Fruit fly (Drosophila melanogaster) whole organism, wandering third instar larva: ENCODE measurements around the gene CG4066.
A peak's percentile ranks its signal among the peaks of the same experiment; 100 is the strongest.

Experiments
- Abd-B ChIP-seq: fragments of >200 bp; optimal IDR thresholded peaks from 2 replicates; lab custom pipeline; 2017; ENCODE audit warnings: missing biosample characterization, missing genetic modification characterization
- CG9705 ChIP-seq: fragments of 200-800 bp; sonication (Bioruptor generic); optimal IDR thresholded peaks from 2 replicates; lab custom pipeline; 2018; ENCODE audit warnings: missing biosample characterization, mild to moderate bottlenecking, missing genetic modification characterization
- CrebA ChIP-seq: fragments of 200-800 bp; sonication (Bioruptor generic); optimal IDR thresholded peaks from 2 replicates; lab custom pipeline; 2016; ENCODE audit warnings: missing biosample characterization, mild to moderate bottlenecking, missing genetic modification characterization, borderline replicate concordance
- Dfd ChIP-seq: fragments of >200 bp; optimal IDR thresholded peaks from 2 replicates; lab custom pipeline; 2017; ENCODE audit warnings: missing biosample characterization, missing genetic modification characterization
- Dif ChIP-seq: fragments of 200-275, 200-300 bp; sonication (Bioruptor generic); optimal IDR thresholded peaks from 2 replicates; lab custom pipeline; 2018; ENCODE audit warnings: missing biosample characterization, missing genetic modification characterization; ENCODE audit not compliant: partially characterized antibody
- GATAd ChIP-seq: sonication (Bioruptor generic); optimal IDR thresholded peaks from 2 replicates; lab custom pipeline; 2016; ENCODE audit warnings: missing biosample characterization, missing genetic modification characterization
- Hnf4 ChIP-seq: fragments of 200-800 bp; sonication (Bioruptor generic); optimal IDR thresholded peaks from 2 replicates; lab custom pipeline; 2016; ENCODE audit warnings: missing biosample characterization, mild to moderate bottlenecking, missing genetic modification characterization
- Jra ChIP-seq: sonication (Bioruptor generic); optimal IDR thresholded peaks from 2 replicates; lab custom pipeline; 2016; ENCODE audit warnings: missing biosample characterization, missing genetic modification characterization
- Mio ChIP-seq: sonication (Bioruptor generic); optimal IDR thresholded peaks from 2 replicates; lab custom pipeline; 2016; ENCODE audit warnings: missing biosample characterization, missing genetic modification characterization
- Myc ChIP-seq: fragments of >200 bp; optimal IDR thresholded peaks from 2 replicates; lab custom pipeline; 2017
- Rel ChIP-seq, 2 experiments: fragments of 200-800 bp; sonication (Bioruptor generic) in 1 of 2; optimal IDR thresholded peaks; 2 replicates in 1 of 2; 3 replicates in 1 of 2; lab custom pipeline; 2016 to 2019; ENCODE audit warnings: mild to moderate bottlenecking in 2 of 2, missing biosample characterization in 2 of 2, missing genetic modification characterization in 2 of 2, moderate library complexity in 1 of 2
- Sp1 ChIP-seq: fragments of 200-800 bp; sonication (Bioruptor generic); optimal IDR thresholded peaks from 3 replicates; lab custom pipeline; 2019; ENCODE audit warnings: missing biosample characterization, mild to moderate bottlenecking, missing genetic modification characterization, moderate library complexity
- Vsx2 ChIP-seq: fragments of 200-300, 225-300 bp; sonication (Bioruptor generic); optimal IDR thresholded peaks from 2 replicates; lab custom pipeline; 2018; ENCODE audit warnings: missing biosample characterization, missing genetic modification characterization; ENCODE audit not compliant: partially characterized antibody
- br ChIP-seq: fragments of 200-800 bp; sonication (Bioruptor generic); optimal IDR thresholded peaks from 2 replicates; lab custom pipeline; 2016; ENCODE audit warnings: missing biosample characterization, missing genetic modification characterization
- dl ChIP-seq, 2 experiments: fragments of 175-275, 200-275 bp in 1 of 2; fragments of 200-275 bp in 1 of 2; sonication (Bioruptor generic); optimal IDR thresholded peaks; lab custom pipeline; 2018; ENCODE audit warnings: mild to moderate bottlenecking in 2 of 2, missing biosample characterization in 2 of 2, missing genetic modification characterization in 2 of 2, moderate library complexity in 2 of 2; ENCODE audit not compliant: partially characterized antibody in 2 of 2, insufficient read depth in 1 of 2
- dmrt93B ChIP-seq: fragments of 200-800 bp; sonication (Bioruptor generic); optimal IDR thresholded peaks from 2 replicates; lab custom pipeline; 2018; ENCODE audit warnings: missing biosample characterization, mild to moderate bottlenecking, missing genetic modification characterization
- dsf ChIP-seq: sonication (Bioruptor generic); optimal IDR thresholded peaks from 2 replicates; lab custom pipeline; 2016; ENCODE audit warnings: missing biosample characterization, missing genetic modification characterization, borderline replicate concordance
- ey ChIP-seq: fragments of 200-800 bp; sonication (Bioruptor generic); optimal IDR thresholded peaks from 2 replicates; lab custom pipeline; 2016; ENCODE audit warnings: missing biosample characterization, missing genetic modification characterization
- fru ChIP-seq: fragments of 200-800 bp; sonication (Bioruptor generic); optimal IDR thresholded peaks from 3 replicates; lab custom pipeline; 2016; ENCODE audit warnings: missing biosample characterization, mild to moderate bottlenecking, missing genetic modification characterization
- h ChIP-seq: fragments of 200-800 bp; sonication (Bioruptor generic); optimal IDR thresholded peaks from 3 replicates; lab custom pipeline; 2016; ENCODE audit warnings: missing biosample characterization, mild to moderate bottlenecking, missing genetic modification characterization
- jim ChIP-seq: fragments of 175-275, 200-325 bp; sonication (Bioruptor generic); optimal IDR thresholded peaks from 2 replicates; lab custom pipeline; 2016; ENCODE audit warnings: missing biosample characterization, mild to moderate bottlenecking, missing genetic modification characterization
- lola ChIP-seq: fragments of >200 bp; optimal IDR thresholded peaks from 2 replicates; lab custom pipeline; 2017; ENCODE audit warnings: missing biosample characterization, missing genetic modification characterization
- psq ChIP-seq: fragments of 200-800 bp; sonication (Bioruptor generic); optimal IDR thresholded peaks from 3 replicates; lab custom pipeline; 2017; ENCODE audit warnings: missing biosample characterization, mild to moderate bottlenecking, missing genetic modification characterization, moderate library complexity
- rgr ChIP-seq: fragments of 200-800 bp; sonication (Bioruptor generic); optimal IDR thresholded peaks from 3 replicates; lab custom pipeline; 2016; ENCODE audit warnings: missing biosample characterization, mild to moderate bottlenecking, missing genetic modification characterization
- sv ChIP-seq: fragments of 200-800 bp; sonication (Bioruptor generic); optimal IDR thresholded peaks from 3 replicates; lab custom pipeline; 2016; ENCODE audit warnings: missing biosample characterization, missing genetic modification characterization
- tai ChIP-seq: sonication (Bioruptor generic); optimal IDR thresholded peaks from 2 replicates; lab custom pipeline; 2016; ENCODE audit warnings: missing biosample characterization, missing genetic modification characterization
- woc ChIP-seq: sonication (Bioruptor generic); optimal IDR thresholded peaks from 2 replicates; lab custom pipeline; 2016; ENCODE audit warnings: missing biosample characterization, mild to moderate bottlenecking, missing genetic modification characterization

CG4066 gene

dm6 chr3R:12316420-12316819, 5.3 kb downstream of the CG4066 start:
- no peak for TF ChIP-seq Rel (GFP tag; optimal IDR thresholded peaks at IDR 0.05; lab: Kevin White, UChicago)
- no peak for TF ChIP-seq Rel (tag; optimal IDR thresholded peaks at IDR 0.05; lab: Kevin White, UChicago)
- TF ChIP-seq jim (GFP tag; lab: Kevin White, UChicago): no peak

dm6 chr3R:12317325-12317724, 6.2 kb downstream of the CG4066 start:
- TF ChIP-seq CG9705 (GFP tag; lab: Kevin White, UChicago) (no peak), Hnf4 (GFP tag; lab: Kevin White, UChicago) (no peak), dl (GFP tag; optimal IDR thresholded peaks at IDR 0.05; lab: Kevin White, UChicago; ENCODE audit: insufficient read depth in 1 of 2, partially characterized antibody in 2 of 2) (no peak), Rel (GFP tag; optimal IDR thresholded peaks at IDR 0.05; lab: Kevin White, UChicago) (no peak), Rel (tag; optimal IDR thresholded peaks at IDR 0.05; lab: Kevin White, UChicago) (peak; percentile 92), Vsx2 (GFP tag; lab: Kevin White, UChicago) (no peak)

dm6 chr3R:12323221-12323620, 12.1 kb downstream of the CG4066 start, which contains the start of gene CG10013:
Gene CG10013 (plus strand): TSS chr3R:12323521.
- TF ChIP-seq GATAd (GFP tag; lab: Kevin White, UChicago) (no peak), Abd-B (no peak), Dfd (no peak), CrebA (GFP tag; lab: Kevin White, UChicago) (no peak), dsf (no peak), woc (no peak), jim (GFP tag; lab: Kevin White, UChicago) (no peak), dl (GFP tag; optimal IDR thresholded peaks at IDR 0.05; lab: Kevin White, UChicago; ENCODE audit: insufficient read depth in 1 of 2, partially characterized antibody in 2 of 2) (no peak)
- TF ChIP-seq, all 38 proteins: peak for 0

dm6 chr3R:12326855-12327254, 15.7 kb downstream of the CG4066 start:
- TF ChIP-seq tai (no peak), lola (GFP tag; lab: Kevin White, UChicago) (no peak), sv (GFP tag; lab: Kevin White, UChicago) (no peak), Rel (GFP tag; optimal IDR thresholded peaks at IDR 0.05; lab: Kevin White, UChicago) (no peak), Rel (tag; optimal IDR thresholded peaks at IDR 0.05; lab: Kevin White, UChicago) (peak; percentile 84)

- no peak for TF ChIP-seq ey (GFP tag; lab: Kevin White, UChicago)
- no peak for TF ChIP-seq woc
- TF ChIP-seq Rel (GFP tag; optimal IDR thresholded peaks at IDR 0.05; lab: Kevin White, UChicago): no peak
- TF ChIP-seq Rel (tag; optimal IDR thresholded peaks at IDR 0.05; lab: Kevin White, UChicago): no peak
- TF ChIP-seq fru (GFP tag; lab: Kevin White, UChicago): no peak
- no peak for TF ChIP-seq br
- TF ChIP-seq Mio: no peak
- no peak for TF ChIP-seq psq (GFP tag; lab: Kevin White, UChicago)
- no peak for TF ChIP-seq Myc (lab: Kevin White, UChicago)
- TF ChIP-seq dl (GFP tag; optimal IDR thresholded peaks at IDR 0.05; lab: Kevin White, UChicago; ENCODE audit: insufficient read depth in 1 of 2, partially characterized antibody in 2 of 2): no peak
- TF ChIP-seq Abd-B: no peak
- no peak for TF ChIP-seq jim (GFP tag; lab: Kevin White, UChicago)
- TF ChIP-seq Dfd: no peak
- TF ChIP-seq dsf: no peak
- no peak for TF ChIP-seq Hnf4 (GFP tag; lab: Kevin White, UChicago)
- no peak for TF ChIP-seq Dif
- no peak for TF ChIP-seq rgr (GFP tag; lab: Kevin White, UChicago)
- TF ChIP-seq dmrt93B: no peak
- no peak for TF ChIP-seq Sp1 (GFP tag; lab: Kevin White, UChicago)
These were observed 18.7 kb downstream of the CG4066 start for dm6 chr3R:12329827-12330226.

dm6 chr3R:12341374-12341773, 30.2 kb downstream of the CG4066 start, which contains the start of gene Sgsf:
Gene Sgsf (plus strand): TSS chr3R:12341674.
- TF ChIP-seq ey (GFP tag; lab: Kevin White, UChicago): no peak
- TF ChIP-seq tai: no peak
- TF ChIP-seq Hnf4 (GFP tag; lab: Kevin White, UChicago): peak; percentile 19
- TF ChIP-seq h: peak; percentile 63
- no peak for TF ChIP-seq Jra (GFP tag; lab: Kevin White, UChicago)
- TF ChIP-seq Dif: no peak
- TF ChIP-seq Sp1 (GFP tag; lab: Kevin White, UChicago): peak; percentile 17
- peak; percentile 35 for TF ChIP-seq rgr (GFP tag; lab: Kevin White, UChicago)
- no peak for TF ChIP-seq Vsx2 (GFP tag; lab: Kevin White, UChicago)
